Fruit fly (Drosophila melanogaster) whole organism: ENCODE results near the gene Naxd.

Experiments
- pan ChIP-seq: fragments of >200 bp; optimal IDR thresholded peaks from 2 replicates; lab custom pipeline; 2017
- usp ChIP-seq: fragments of >200 bp; optimal IDR thresholded peaks from 2 replicates; lab custom pipeline; 2017; ENCODE audit warnings: missing biosample characterization, missing genetic modification characterization, mixed read lengths

DNA sequence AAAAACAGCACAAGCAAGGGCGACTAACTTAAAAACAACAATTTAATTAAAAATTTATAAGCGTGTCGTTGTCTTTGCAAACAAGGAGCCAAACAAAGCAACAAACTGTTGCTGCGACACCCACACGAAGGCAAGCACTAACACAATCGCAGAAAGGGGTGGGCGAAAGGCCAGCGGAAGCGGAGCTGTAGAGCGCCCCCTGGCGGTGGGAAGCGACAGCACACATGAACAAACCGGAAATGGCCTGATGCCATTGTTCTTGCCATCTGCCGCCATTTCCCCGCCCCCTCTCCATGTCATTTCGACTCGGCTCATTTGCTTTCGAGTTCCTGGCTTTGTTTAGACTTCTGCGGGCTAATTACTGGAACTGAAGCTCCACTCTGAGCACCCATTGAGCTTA lies 35.1 kb upstream of the Naxd start:
- TF ChIP-seq usp (GFP tag; lab: Kevin White, UChicago) = no peak
- TF ChIP-seq pan (lab: Kevin White, UChicago) = no peak
